Fruit fly (Drosophila melanogaster) S2 (cell line): ENCODE data around the gene Trm7-32.

Source experiments
- CG8478 ChIP-seq: fragments of >200 bp; optimal IDR thresholded peaks from 2 replicates; lab custom pipeline; 2018
- CTCF ChIP-seq, 2 experiments: fragments of >200 bp; optimal IDR thresholded peaks; 2 replicates each; lab custom pipeline; 2018

DNA sequence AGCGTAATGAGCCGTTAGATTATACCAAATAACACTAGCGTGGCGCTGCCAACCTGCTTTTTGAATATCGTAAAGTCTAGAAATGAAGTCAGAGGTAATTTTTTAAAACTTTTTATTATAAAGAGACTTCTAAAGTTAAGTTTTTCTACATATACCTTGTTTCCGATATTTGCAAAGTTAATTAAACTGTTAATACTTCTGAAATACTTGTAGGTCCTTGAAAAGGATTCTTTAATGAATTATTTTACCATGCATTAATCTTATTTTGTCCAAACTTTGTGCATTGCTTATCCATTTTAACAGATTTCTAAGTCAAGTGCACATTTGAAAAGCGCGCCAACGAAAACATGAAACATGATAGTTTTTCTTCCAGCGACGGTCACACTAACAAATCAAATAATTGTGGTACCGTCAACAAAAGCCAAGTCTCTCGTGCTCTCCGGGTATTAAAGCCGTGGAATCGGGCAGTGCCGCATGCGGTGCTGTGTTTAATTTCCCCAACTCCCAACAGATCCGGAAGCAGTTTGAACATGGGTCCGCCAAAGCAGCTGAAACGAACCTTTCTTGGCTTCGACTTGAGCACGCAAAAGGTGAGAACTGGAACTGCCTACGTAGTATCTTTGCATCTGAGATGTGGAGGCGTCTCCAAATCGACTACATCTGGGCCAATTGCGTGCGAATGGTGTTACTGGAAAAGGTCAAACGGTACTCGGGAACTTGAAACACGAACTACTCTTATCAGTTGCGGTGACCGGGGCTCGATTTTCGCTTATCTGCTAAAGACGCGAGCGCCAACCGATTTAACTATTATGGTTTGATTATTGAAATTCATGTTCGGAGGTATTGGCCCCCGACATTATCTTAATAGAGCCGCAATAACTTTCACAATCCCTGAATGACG is 44.2 kb upstream of the Trm7-32 start, which contains the start of the genes EMC2A and CG3534:
- no peak for TF ChIP-seq CTCF (optimal IDR thresholded peaks at IDR 0.05; lab: Kevin White, UChicago)
- TF ChIP-seq CG8478 (lab: Kevin White, UChicago), result no peak
